Fruit fly (Drosophila melanogaster): ENCODE data around the gene CG9205.

CG9205 gene

dm6 chr3L:1034190-1034886 lies at the start of gene CG9205, which contains the start of gene trio:
Gene CG9205, plus strand, starts transcription at chr3L:1034697.
Gene trio, minus strand, starts transcription at chr3L:1034875.
- TF ChIP-seq Mio (GFP tag; optimal IDR thresholded peaks at IDR 0.05): no peak

dm6 chr3L:993709-994108 lies 40.8 kb upstream of the CG9205 start, which contains the start of gene aln:
Gene aln, plus strand, starts transcription at chr3L:993983.
- TF ChIP-seq N (GFP tag; optimal IDR thresholded peaks at IDR 0.05): no peak
- TF ChIP-seq Vsx2 (GFP tag; optimal IDR thresholded peaks at IDR 0.05; ENCODE audit: partially characterized antibody): no peak
- TF ChIP-seq Dif (GFP tag; optimal IDR thresholded peaks at IDR 0.05; ENCODE audit: partially characterized antibody): no peak
- TF ChIP-seq lola (GFP tag; optimal IDR thresholded peaks at IDR 0.05): no peak
- TF ChIP-seq Dfd (GFP tag; optimal IDR thresholded peaks at IDR 0.05): no peak
- no peak for TF ChIP-seq dsf (GFP tag; optimal IDR thresholded peaks at IDR 0.05; ENCODE audit: borderline replicate concordance)
- TF ChIP-seq CrebA (GFP tag; optimal IDR thresholded peaks at IDR 0.05; ENCODE audit: borderline replicate concordance): no peak
- no peak for TF ChIP-seq HLH106 (tag; optimal IDR thresholded peaks at IDR 0.05)
- no peak for TF ChIP-seq sv (GFP tag; optimal IDR thresholded peaks at IDR 0.05)
- no peak for TF ChIP-seq Rel (GFP tag; optimal IDR thresholded peaks at IDR 0.05)
- TF ChIP-seq Rel (tag; optimal IDR thresholded peaks at IDR 0.05): no peak
- no peak for TF ChIP-seq brk (GFP tag; optimal IDR thresholded peaks at IDR 0.05)
- no peak for TF ChIP-seq dl (GFP tag; optimal IDR thresholded peaks at IDR 0.05; ENCODE audit: insufficient read depth in 1 of 2, partially characterized antibody in 2 of 2)
- no peak for TF ChIP-seq Hr83 (GFP tag; optimal IDR thresholded peaks at IDR 0.05; ENCODE audit: poor library complexity, severe bottlenecking)
- no peak for TF ChIP-seq foxo (GFP tag; optimal IDR thresholded peaks at IDR 0.05)
- TF ChIP-seq Myc (optimal IDR thresholded peaks at IDR 0.05): no peak
- no peak for TF ChIP-seq GATAd (GFP tag; optimal IDR thresholded peaks at IDR 0.05)
- TF ChIP-seq h (GFP tag; optimal IDR thresholded peaks at IDR 0.05): no peak
- no peak for TF ChIP-seq br (GFP tag; optimal IDR thresholded peaks at IDR 0.05)
- TF ChIP-seq sage (GFP tag; optimal IDR thresholded peaks at IDR 0.05): no peak
- no peak for TF ChIP-seq woc (GFP tag; optimal IDR thresholded peaks at IDR 0.05)

- TF ChIP-seq psq (GFP tag; optimal IDR thresholded peaks at IDR 0.05) (no peak), sv (GFP tag; optimal IDR thresholded peaks at IDR 0.05) (no peak), Jra (GFP tag; optimal IDR thresholded peaks at IDR 0.05) (no peak), Vsx2 (GFP tag; optimal IDR thresholded peaks at IDR 0.05; ENCODE audit: partially characterized antibody) (no peak), dl (GFP tag; optimal IDR thresholded peaks at IDR 0.05; ENCODE audit: insufficient read depth in 1 of 2, partially characterized antibody in 2 of 2) (no peak), fru (GFP tag; optimal IDR thresholded peaks at IDR 0.05) (no peak), Sp1 (GFP tag; optimal IDR thresholded peaks at IDR 0.05) (no peak), brk (GFP tag; optimal IDR thresholded peaks at IDR 0.05) (no peak), usp (GFP tag; optimal IDR thresholded peaks at IDR 0.05) (no peak), rgr (GFP tag; optimal IDR thresholded peaks at IDR 0.05) (no peak), pan (optimal IDR thresholded peaks at IDR 0.05) (no peak), CrebA (GFP tag; optimal IDR thresholded peaks at IDR 0.05; ENCODE audit: borderline replicate concordance) (no peak), Mio (GFP tag; optimal IDR thresholded peaks at IDR 0.05) (no peak), N (GFP tag; optimal IDR thresholded peaks at IDR 0.05) (no peak), Hr78 (GFP tag; optimal IDR thresholded peaks at IDR 0.05) (no peak), dsf (GFP tag; optimal IDR thresholded peaks at IDR 0.05; ENCODE audit: borderline replicate concordance) (no peak), CG32264 (GFP tag; optimal IDR thresholded peaks at IDR 0.05) (no peak), Abd-B (GFP tag; optimal IDR thresholded peaks at IDR 0.05) (no peak), jim (GFP tag; optimal IDR thresholded peaks at IDR 0.05) (no peak), Dif (GFP tag; optimal IDR thresholded peaks at IDR 0.05; ENCODE audit: partially characterized antibody) (no peak)
Observed at dm6 chr3L:995685-996084, 38.8 kb upstream of the CG9205 start.

dm6 chr3L:999990-1000389 lies 34.5 kb upstream of the CG9205 start:
- TF ChIP-seq HLH106 (tag; optimal IDR thresholded peaks at IDR 0.05) (no peak), Abd-B (GFP tag; optimal IDR thresholded peaks at IDR 0.05) (no peak), OdsH (GFP tag; optimal IDR thresholded peaks at IDR 0.05) (no peak), lola (GFP tag; optimal IDR thresholded peaks at IDR 0.05) (no peak), dl (GFP tag; optimal IDR thresholded peaks at IDR 0.05; ENCODE audit: insufficient read depth in 1 of 2, partially characterized antibody in 2 of 2) (no peak), foxo (GFP tag; optimal IDR thresholded peaks at IDR 0.05) (no peak), Hr83 (GFP tag; optimal IDR thresholded peaks at IDR 0.05; ENCODE audit: poor library complexity, severe bottlenecking) (no peak), Vsx2 (GFP tag; optimal IDR thresholded peaks at IDR 0.05; ENCODE audit: partially characterized antibody) (no peak), pan (optimal IDR thresholded peaks at IDR 0.05) (no peak), Hnf4 (GFP tag; optimal IDR thresholded peaks at IDR 0.05) (no peak), GATAd (GFP tag; optimal IDR thresholded peaks at IDR 0.05) (no peak), h (GFP tag; optimal IDR thresholded peaks at IDR 0.05) (no peak), psq (GFP tag; optimal IDR thresholded peaks at IDR 0.05) (no peak), Mio (GFP tag; optimal IDR thresholded peaks at IDR 0.05) (no peak), usp (GFP tag; optimal IDR thresholded peaks at IDR 0.05) (no peak), N (GFP tag; optimal IDR thresholded peaks at IDR 0.05) (no peak), Rel (GFP tag; optimal IDR thresholded peaks at IDR 0.05) (no peak), Rel (tag; optimal IDR thresholded peaks at IDR 0.05) (no peak)

Measured in whole organism, wandering third instar larva.